Fruit fly (Drosophila melanogaster) whole organism, embryonic: ENCODE results near the gene CG5828.

ENCODE experiments used
- Ada2b ChIP-seq: fragments of 200-800 bp; sonication (Bioruptor generic); IDR thresholded peaks from 2 replicates; pipeline ENCODE4 v1.3.6; 2022; ENCODE audit warnings: missing biosample characterization, missing genetic modification characterization
- Antp ChIP-seq: fragments of 200-800 bp; sonication (Bioruptor generic); optimal IDR thresholded peaks from 3 replicates; lab custom pipeline; 2016; ENCODE audit warnings: missing biosample characterization, missing genetic modification characterization
- Bdp1 ChIP-seq: fragments of 200-800 bp; sonication (Bioruptor generic); optimal IDR thresholded peaks from 3 replicates; lab custom pipeline; 2016; ENCODE audit warnings: missing biosample characterization, missing genetic modification characterization
- C15 ChIP-seq: fragments of 200-800 bp; sonication (Bioruptor generic); IDR thresholded peaks from 3 replicates; pipeline ENCODE4 v1.3.6; 2022; ENCODE audit warnings: missing biosample characterization, missing genetic modification characterization
- CG10147 ChIP-seq: fragments of 200-800 bp; sonication (Bioruptor generic); optimal IDR thresholded peaks from 2 replicates; lab custom pipeline; 2019; ENCODE audit warnings: missing biosample characterization, mild to moderate bottlenecking, missing genetic modification characterization, moderate library complexity
- CG12155 ChIP-seq: fragments of 200-800 bp; sonication (Bioruptor generic); optimal IDR thresholded peaks from 3 replicates; lab custom pipeline; 2016; ENCODE audit warnings: missing biosample characterization, missing genetic modification characterization
- CG1233 ChIP-seq: fragments of 200-800 bp; sonication (Bioruptor generic); optimal IDR thresholded peaks from 4 replicates; lab custom pipeline; 2018; ENCODE audit warnings: missing biosample characterization, mild to moderate bottlenecking, missing genetic modification characterization
- CG17328 ChIP-seq: fragments of 200-800 bp; sonication (Bioruptor generic); IDR thresholded peaks from 2 replicates; pipeline ENCODE4 v1.3.6; 2022; ENCODE audit warnings: missing biosample characterization, missing genetic modification characterization
- CG1792 ChIP-seq: fragments of 200-800 bp; sonication (Bioruptor generic); optimal IDR thresholded peaks from 2 replicates; lab custom pipeline; 2016; ENCODE audit warnings: missing biosample characterization, missing genetic modification characterization
- CG18476 ChIP-seq: fragments of 200-800 bp; sonication (Bioruptor generic); optimal IDR thresholded peaks from 2 replicates; lab custom pipeline; 2016; ENCODE audit warnings: missing biosample characterization, mild to moderate bottlenecking, missing genetic modification characterization
- CG2120 ChIP-seq: fragments of 200-800 bp; sonication (Bioruptor generic); optimal IDR thresholded peaks from 3 replicates; lab custom pipeline; 2016; ENCODE audit warnings: missing biosample characterization, missing genetic modification characterization
- CG32532 ChIP-seq: fragments of 200-800 bp; sonication (Bioruptor generic); IDR thresholded peaks from 2 replicates; pipeline ENCODE4 v1.3.6; 2022; ENCODE audit warnings: missing biosample characterization, missing genetic modification characterization
- CG34422 ChIP-seq: fragments of 200-800 bp; sonication (Bioruptor generic); IDR thresholded peaks from 3 replicates; pipeline ENCODE4 v1.3.6; 2022; ENCODE audit warnings: missing biosample characterization, missing genetic modification characterization
- CG3726 ChIP-seq: fragments of 200-800 bp; sonication (Bioruptor generic); IDR thresholded peaks from 3 replicates; pipeline ENCODE4, ENCODE4 v1.3.6; 2022; ENCODE audit warnings: missing biosample characterization, missing genetic modification characterization
- CG4404 ChIP-seq: fragments of 200-800 bp; sonication (Bioruptor generic); IDR thresholded peaks from 2 replicates; pipeline ENCODE4 v1.3.6; 2022; ENCODE audit warnings: missing biosample characterization, missing genetic modification characterization
- CG5245 ChIP-seq: fragments of 200-800 bp; sonication (Bioruptor generic); optimal IDR thresholded peaks from 3 replicates; lab custom pipeline; 2016; ENCODE audit warnings: missing biosample characterization, missing genetic modification characterization
- CG6175 ChIP-seq: fragments of 200-800 bp; sonication (Bioruptor generic); IDR thresholded peaks from 3 replicates; pipeline ENCODE4 v1.3.6; 2022; ENCODE audit warnings: missing biosample characterization, missing genetic modification characterization
- CG9609 ChIP-seq: fragments of 200-800 bp; sonication (Bioruptor generic); optimal IDR thresholded peaks from 3 replicates; lab custom pipeline; 2016; ENCODE audit warnings: missing biosample characterization, missing genetic modification characterization
- CTCF ChIP-seq: fragments of 200-800 bp; sonication (Bioruptor generic); optimal IDR thresholded peaks from 2 replicates; lab custom pipeline; 2017; ENCODE audit warnings: missing biosample characterization, mild to moderate bottlenecking, missing genetic modification characterization, moderate library complexity
- Dbx ChIP-seq: fragments of 200-800 bp; sonication (Bioruptor generic); IDR thresholded peaks from 3 replicates; pipeline ENCODE4 v1.3.6; 2022; ENCODE audit warnings: missing biosample characterization, missing genetic modification characterization
- E2f2 ChIP-seq: fragments of 200-800 bp; sonication (Bioruptor generic); IDR thresholded peaks from 2 replicates; pipeline ENCODE4 v1.3.6; 2022; ENCODE audit warnings: missing biosample characterization, missing genetic modification characterization
- Eip74EF ChIP-seq, 2 experiments: fragments of 200-800 bp in 1 of 2; fragments of >200 bp in 1 of 2; sonication (Bioruptor generic) in 1 of 2; optimal IDR thresholded peaks; 2 replicates each; lab custom pipeline; 2017 to 2019; ENCODE audit warnings: missing biosample characterization in 2 of 2, missing genetic modification characterization in 2 of 2, mild to moderate bottlenecking in 1 of 2, moderate library complexity in 1 of 2
- Ets65A ChIP-seq: fragments of 200-800 bp; sonication (Bioruptor generic); peaks from one replicate; lab custom pipeline; 2016; ENCODE audit warnings: missing biosample characterization, missing genetic modification characterization
- HmgZ ChIP-seq: fragments of 200-800 bp; sonication (Bioruptor generic); optimal IDR thresholded peaks from 2 replicates; lab custom pipeline; 2018; ENCODE audit warnings: missing biosample characterization, mild to moderate bottlenecking, missing genetic modification characterization
- Hmx ChIP-seq: fragments of 200-800 bp; sonication (Bioruptor generic); optimal IDR thresholded peaks from 2 replicates; lab custom pipeline; 2016; ENCODE audit warnings: missing biosample characterization, missing genetic modification characterization
- Kr ChIP-seq: fragments of 200-800 bp; sonication (Bioruptor generic); optimal IDR thresholded peaks from 2 replicates; lab custom pipeline; 2017; ENCODE audit warnings: missing biosample characterization, mild to moderate bottlenecking, missing genetic modification characterization
- Mrtf ChIP-seq: fragments of 200-800 bp; sonication (Bioruptor generic); IDR thresholded peaks from 3 replicates; pipeline ENCODE4 v1.3.6; 2022; ENCODE audit warnings: missing biosample characterization, missing genetic modification characterization
- NFAT ChIP-seq: fragments of 200-800 bp; sonication (Bioruptor generic); IDR thresholded peaks from 2 replicates; pipeline ENCODE4 v1.3.6; 2022; ENCODE audit warnings: missing biosample characterization, missing genetic modification characterization
- Oli ChIP-seq: fragments of 200-800 bp; sonication (Bioruptor generic); optimal IDR thresholded peaks from 2 replicates; lab custom pipeline; 2018; ENCODE audit warnings: missing biosample characterization, mild to moderate bottlenecking, missing genetic modification characterization, moderate library complexity
- Optix ChIP-seq: fragments of 200-800 bp; sonication (Bioruptor generic); IDR thresholded peaks from 3 replicates; pipeline ENCODE4 v1.3.6; 2022; ENCODE audit warnings: missing biosample characterization, missing genetic modification characterization
- Poxn ChIP-seq: fragments of 200-800 bp; sonication (Bioruptor generic); IDR thresholded peaks from 2 replicates; pipeline ENCODE4 v1.3.6; 2022; ENCODE audit warnings: missing biosample characterization, missing genetic modification characterization
- Six4 ChIP-seq: fragments of 200-800 bp; sonication (Bioruptor generic); optimal IDR thresholded peaks from 2 replicates; lab custom pipeline; 2016; ENCODE audit warnings: missing biosample characterization, missing genetic modification characterization
- Sry-β ChIP-seq: fragments of 200-800 bp; sonication (Bioruptor generic); optimal IDR thresholded peaks from 2 replicates; lab custom pipeline; 2018; ENCODE audit warnings: missing biosample characterization, mild to moderate bottlenecking, missing genetic modification characterization, moderate library complexity
- ap ChIP-seq: fragments of 200-800 bp; sonication (Bioruptor generic); IDR thresholded peaks from 2 replicates; pipeline ENCODE4 v1.3.6; 2022; ENCODE audit warnings: missing biosample characterization, missing genetic modification characterization
- bcd ChIP-seq: fragments of 200-800 bp; sonication (Bioruptor generic); optimal IDR thresholded peaks from 2 replicates; lab custom pipeline; 2017; ENCODE audit warnings: missing biosample characterization, mild to moderate bottlenecking, missing genetic modification characterization
- bsh ChIP-seq, 2 experiments: fragments of 200-800 bp; sonication (Bioruptor generic); optimal IDR thresholded peaks; 2 replicates each; lab custom pipeline; 2017 to 2018; ENCODE audit warnings: mild to moderate bottlenecking in 2 of 2, missing biosample characterization in 2 of 2, missing genetic modification characterization in 2 of 2, moderate library complexity in 1 of 2
- cato ChIP-seq: fragments of 200-800 bp; sonication (Bioruptor generic); optimal IDR thresholded peaks from 2 replicates; lab custom pipeline; 2016; ENCODE audit warnings: missing biosample characterization, missing genetic modification characterization, borderline replicate concordance
- crol ChIP-seq: fragments of 200-800 bp; sonication (Bioruptor generic); IDR thresholded peaks from 2 replicates; pipeline ENCODE4 v1.3.6; 2022; ENCODE audit warnings: missing biosample characterization, missing genetic modification characterization
- fu2 ChIP-seq: fragments of 200-800 bp; sonication (Bioruptor generic); optimal IDR thresholded peaks from 2 replicates; lab custom pipeline; 2016; ENCODE audit warnings: missing biosample characterization, missing genetic modification characterization
- gcm2 ChIP-seq: fragments of 200-800 bp; sonication (Bioruptor generic); optimal IDR thresholded peaks from 2 replicates; lab custom pipeline; 2016; ENCODE audit warnings: missing biosample characterization, missing genetic modification characterization
- inv ChIP-seq: fragments of 200-800 bp; sonication (Bioruptor generic); IDR thresholded peaks from 2 replicates; pipeline ENCODE4 v1.3.6; 2022; ENCODE audit warnings: missing biosample characterization, missing genetic modification characterization; ENCODE audit not compliant: partially characterized antibody
- lola ChIP-seq, 3 experiments: fragments of >200 bp in 2 of 3; fragments of 200-800 bp in 1 of 3; sonication (Bioruptor generic) in 1 of 3; optimal IDR thresholded peaks; 2 replicates each; lab custom pipeline; 2017 to 2019; ENCODE audit warnings: missing biosample characterization in 3 of 3, missing genetic modification characterization in 3 of 3, mild to moderate bottlenecking in 1 of 3, moderate library complexity in 1 of 3
- nom ChIP-seq: fragments of 200-800 bp; sonication (Bioruptor generic); optimal IDR thresholded peaks from 2 replicates; lab custom pipeline; 2017; ENCODE audit warnings: missing biosample characterization, missing genetic modification characterization, mild to moderate bottlenecking, moderate library complexity, missing genetic modification reagents
- oc ChIP-seq: fragments of 200-800 bp; sonication (Bioruptor generic); optimal IDR thresholded peaks from 2 replicates; lab custom pipeline; 2018; ENCODE audit warnings: missing biosample characterization, mild to moderate bottlenecking, missing genetic modification characterization, moderate library complexity
- pb ChIP-seq: fragments of 200-800 bp; sonication (Bioruptor generic); optimal IDR thresholded peaks from 3 replicates; lab custom pipeline; 2016; ENCODE audit warnings: missing biosample characterization, missing genetic modification characterization
- pita ChIP-seq: fragments of 200-800 bp; sonication (Bioruptor generic); optimal IDR thresholded peaks from 2 replicates; lab custom pipeline; 2017; ENCODE audit warnings: missing biosample characterization, mild to moderate bottlenecking, missing genetic modification characterization
- sc ChIP-seq, 3 experiments: fragments of >200 bp in 2 of 3; fragments of 200-800 bp in 1 of 3; sonication (Bioruptor generic) in 1 of 3; optimal IDR thresholded peaks; 2 replicates in 2 of 3; 3 replicates in 1 of 3; lab custom pipeline; 2017; ENCODE audit warnings: mild to moderate bottlenecking in 1 of 3, missing biosample characterization in 1 of 3, missing genetic modification characterization in 1 of 3, missing genetic modification reagents in 1 of 3
- seq ChIP-seq: fragments of 200-800 bp; sonication (Bioruptor generic); IDR thresholded peaks from 2 replicates; pipeline ENCODE4 v1.3.6; 2022; ENCODE audit warnings: missing biosample characterization, missing genetic modification characterization
- sqz ChIP-seq: fragments of 200-800 bp; sonication (Bioruptor generic); optimal IDR thresholded peaks from 3 replicates; lab custom pipeline; 2018; ENCODE audit warnings: missing biosample characterization, mild to moderate bottlenecking, missing genetic modification characterization
- sr ChIP-seq: fragments of 200-800 bp; sonication (Bioruptor generic); IDR thresholded peaks from 3 replicates; pipeline ENCODE4 v1.3.6; 2022; ENCODE audit warnings: missing biosample characterization, missing genetic modification characterization
- zfh1 ChIP-seq: fragments of 200-800 bp; sonication (Bioruptor generic); IDR thresholded peaks from 3 replicates; pipeline ENCODE4 v1.3.6; 2022; ENCODE audit warnings: missing biosample characterization, missing genetic modification characterization

Gene CG5828

dm6 chr2L:5060952-5061478 is 32.8 kb upstream of the CG5828 start (continued):
- TF ChIP-seq CG10147 (GFP tag; lab: Kevin White, UChicago) (peak; percentile 15), bsh (GFP tag; optimal IDR thresholded peaks at IDR 0.05; lab: Kevin White, UChicago) (peak in 1 of 2 experiments; percentile 42), Kr (GFP tag; lab: Kevin White, UChicago) (no peak), pita (GFP tag; lab: Kevin White, UChicago) (no peak), C15 (GFP tag; lab: Robert Waterston, UW) (peak; percentile 55; the same call in 1 of the 3 replicates), lola (GFP tag; optimal IDR thresholded peaks at IDR 0.05; lab: Kevin White, UChicago) (peak in 1 of 3 experiments; percentile 52), Oli (tag; lab: Kevin White, UChicago) (peak; percentile 54), CG1792 (peak; percentile 56), CG34422 (no peak), sqz (GFP tag; lab: Kevin White, UChicago) (peak; percentile 21), CTCF (GFP tag; lab: Kevin White, UChicago) (no peak), gcm2 (GFP tag; lab: Kevin White, UChicago) (peak; percentile 37), inv (GFP tag; lab: Robert Waterston, UW) (no peak), Optix (GFP tag; lab: Robert Waterston, UW) (no peak), CG17328 (GFP tag; lab: Robert Waterston, UW) (peak; percentile 74), seq (peak; percentile 77), CG9609 (peak; percentile 26), E2f2 (GFP tag; lab: Robert Waterston, UW) (peak; percentile 47; the same call in 1 of the 2 replicates), CG12155 (GFP tag; lab: Kevin White, UChicago) (peak; percentile 42), Ada2b (GFP tag; lab: Robert Waterston, UW) (peak; percentile 66), CG6175 (no peak), Hmx (peak; percentile 57), Ets65A (GFP tag; lab: Kevin White, UChicago) (peak; percentile 88), Sry-β (GFP tag; lab: Kevin White, UChicago) (no peak), Eip74EF (GFP tag; optimal IDR thresholded peaks at IDR 0.05; lab: Kevin White, UChicago) (peak in 1 of 2 experiments; percentile 53), CG18476 (GFP tag; lab: Kevin White, UChicago) (peak; percentile 19), nom (GFP tag; lab: Kevin White, UChicago) (no peak), zfh1 (GFP tag; lab: Robert Waterston, UW) (peak; percentile 51; the same call in 1 of the 3 replicates), Mrtf (GFP tag; lab: Robert Waterston, UW) (peak; percentile 36; the same call in 2 of the 3 replicates), Bdp1 (GFP tag; lab: Kevin White, UChicago) (peak; percentile 32), Poxn (GFP tag; lab: Robert Waterston, UW) (no peak), crol (GFP tag; lab: Robert Waterston, UW) (no peak), Antp (GFP tag; lab: Kevin White, UChicago) (peak; percentile 68), sr (GFP tag; lab: Robert Waterston, UW) (no peak; the same call in 2 of the 3 replicates), CG32532 (GFP tag; lab: Robert Waterston, UW) (peak; percentile 70), Dbx (GFP tag; lab: Robert Waterston, UW) (peak; percentile 72), cato (GFP tag; lab: Kevin White, UChicago) (no peak), HmgZ (peak; percentile 67), NFAT (peak; percentile 31; the same call in 1 of the 2 replicates), fu2 (GFP tag; lab: Kevin White, UChicago) (peak; percentile 50), CG4404 (GFP tag; lab: Robert Waterston, UW) (no peak), sc (optimal IDR thresholded peaks at IDR 0.05; lab: Kevin White, UChicago) (no peak), sc (GFP tag; optimal IDR thresholded peaks at IDR 0.05; lab: Kevin White, UChicago) (no peak), CG2120 (peak; percentile 88), bcd (GFP tag; lab: Kevin White, UChicago) (peak; percentile 60), CG3726 (GFP tag; lab: Robert Waterston, UW) (0 out of 3 replicates have a peak, but pooled peaks have one; percentile 24), ap (peak; percentile 63), CG1233 (GFP tag; lab: Kevin White, UChicago) (peak; percentile 52), CG5245 (GFP tag; lab: Kevin White, UChicago) (peak; percentile 44), pb (peak; percentile 22), oc (tag; lab: Kevin White, UChicago) (peak; percentile 33), Six4 (GFP tag; lab: Kevin White, UChicago) (peak; percentile 38)
